Worm (Caenorhabditis elegans): ENCODE results near the gene nasp-2.

DNA sequence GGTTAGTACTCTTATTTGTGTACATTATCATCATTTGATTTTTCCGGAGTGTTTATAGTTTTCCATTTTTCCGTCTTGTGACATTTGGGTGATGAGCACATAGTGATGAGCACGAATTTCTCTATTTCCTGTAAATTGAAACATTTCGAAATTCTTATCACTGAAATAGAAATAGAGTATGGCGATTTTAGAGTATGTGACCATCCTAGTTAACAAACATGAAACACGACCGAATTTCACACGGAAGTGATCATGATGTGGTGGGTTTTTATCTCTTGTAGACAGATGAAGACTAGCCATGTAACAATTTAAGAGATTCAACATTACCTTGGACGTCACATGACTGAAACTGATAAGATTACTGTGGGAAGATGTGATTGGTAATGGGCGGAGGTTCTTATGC lies 42.8 kb downstream of the nasp-2 start:
- TF ChIP-seq fos-1 (tag; optimal IDR thresholded peaks at IDR 0.05) (no peak), lsy-2 (tag; optimal IDR thresholded peaks at IDR 0.05) (peak in 1 of 2 experiments; percentile 60), C34B4.2 (tag; optimal IDR thresholded peaks at IDR 0.05) (no peak), nhr-19 (GFP tag; conservative IDR thresholded peaks at IDR 0.05) (0 out of 2 replicates have a peak, but pooled peaks have one; percentile 31), ceh-82 (tag; optimal IDR thresholded peaks at IDR 0.05) (no peak), nhr-47 (tag; optimal IDR thresholded peaks at IDR 0.05) (no peak), nhr-76 (tag; optimal IDR thresholded peaks at IDR 0.05) (no peak), unc-62 (GFP tag; optimal IDR thresholded peaks at IDR 0.05) (no peak), snu-23 (GFP tag; optimal IDR thresholded peaks at IDR 0.05) (no peak), lin-35 (GFP tag; optimal IDR thresholded peaks at IDR 0.05) (peak in 1 of 2 experiments; percentile 59)

Data from whole organism, L1 larva.